Worm (Caenorhabditis elegans) whole organism, late embryonic: ENCODE results near the gene ZK836.3.
A peak's percentile ranks its signal among the peaks of the same experiment; 100 is the strongest.

ENCODE experiments used
- C08G9.2 ChIP-seq: sonication (generic microtip); optimal IDR thresholded peaks from 2 replicates; lab custom pipeline; 2016; ENCODE audit warnings: mild to moderate bottlenecking, missing genetic modification characterization, moderate library complexity, missing compliant biosample characterization
- F13H6.1 ChIP-seq: sonication (generic microtip); optimal IDR thresholded peaks from 2 replicates; lab custom pipeline; 2016; ENCODE audit warnings: missing genetic modification characterization, missing compliant biosample characterization
- K09A11.1 ChIP-seq: sonication (generic microtip); optimal IDR thresholded peaks from 2 replicates; lab custom pipeline; 2017; ENCODE audit warnings: antibody characterized with exemption, mild to moderate bottlenecking, missing genetic modification characterization, missing compliant biosample characterization; ENCODE audit not compliant: insufficient read depth
- T23F11.4 ChIP-seq: fragments of 200-800 bp; sonication (Bioruptor generic); optimal IDR thresholded peaks from 2 replicates; lab custom pipeline; 2018; ENCODE audit warnings: mild to moderate bottlenecking, missing genetic modification characterization, missing compliant biosample characterization
- Y22D7AL.16 ChIP-seq: sonication (generic microtip); optimal IDR thresholded peaks from 2 replicates; lab custom pipeline; 2016; ENCODE audit warnings: missing genetic modification characterization, missing compliant biosample characterization
- ceh-14 ChIP-seq: sonication (generic microtip); optimal IDR thresholded peaks from 2 replicates; lab custom pipeline; 2016; ENCODE audit warnings: missing genotype, missing genetic modification characterization, missing compliant biosample characterization
- ceh-18 ChIP-seq: sonication (generic microtip); optimal IDR thresholded peaks from 2 replicates; lab custom pipeline; 2016; ENCODE audit warnings: missing genetic modification characterization, missing compliant biosample characterization
- ceh-19 ChIP-seq: fragments of 200-800 bp; sonication (Bioruptor generic); optimal IDR thresholded peaks from 2 replicates; lab custom pipeline; 2018; ENCODE audit warnings: mild to moderate bottlenecking, missing genetic modification characterization, missing compliant biosample characterization
- ceh-2 ChIP-seq: sonication (generic microtip); optimal IDR thresholded peaks from 2 replicates; lab custom pipeline; 2016; ENCODE audit warnings: missing genotype, missing genetic modification characterization, missing compliant biosample characterization
- ceh-30 ChIP-seq: fragments of 150-350 bp; optimal IDR thresholded peaks from 2 replicates; lab custom pipeline; 2014; ENCODE audit warnings: missing biosample characterization, missing genetic modification characterization
- ceh-31 ChIP-seq: sonication (generic microtip); optimal IDR thresholded peaks from 2 replicates; lab custom pipeline; 2016; ENCODE audit warnings: missing genetic modification characterization, missing compliant biosample characterization
- ceh-34 ChIP-seq: sonication (generic microtip); optimal IDR thresholded peaks from 2 replicates; lab custom pipeline; 2016; ENCODE audit warnings: mild to moderate bottlenecking, missing genetic modification characterization, missing compliant biosample characterization
- ceh-48 ChIP-seq: sonication (generic microtip); optimal IDR thresholded peaks from 2 replicates; lab custom pipeline; 2016; ENCODE audit warnings: missing genetic modification characterization, inconsistent platforms, missing compliant biosample characterization
- che-1 ChIP-seq: sonication (generic microtip); optimal IDR thresholded peaks from 2 replicates; lab custom pipeline; 2016; ENCODE audit warnings: mild to moderate bottlenecking, missing genetic modification characterization, missing compliant biosample characterization
- dmd-4 ChIP-seq: sonication (generic microtip); optimal IDR thresholded peaks from 2 replicates; lab custom pipeline; 2016; ENCODE audit warnings: borderline replicate concordance, missing genetic modification characterization, missing compliant biosample characterization
- dve-1 ChIP-seq: sonication (generic microtip); optimal IDR thresholded peaks from 2 replicates; lab custom pipeline; 2017; ENCODE audit warnings: antibody characterized with exemption, mild to moderate bottlenecking, missing genetic modification characterization, missing compliant biosample characterization
- elt-2 ChIP-seq: sonication (generic microtip); optimal IDR thresholded peaks from 2 replicates; lab custom pipeline; 2016; ENCODE audit warnings: missing genetic modification reagents, missing genetic modification characterization, missing compliant biosample characterization
- eyg-1 ChIP-seq: sonication (generic microtip); optimal IDR thresholded peaks from 2 replicates; lab custom pipeline; 2016; ENCODE audit warnings: missing genotype, missing genetic modification characterization, missing compliant biosample characterization
- fkh-6 ChIP-seq: sonication (generic microtip); optimal IDR thresholded peaks from 2 replicates; lab custom pipeline; 2016; ENCODE audit warnings: missing genetic modification characterization, missing compliant biosample characterization
- hlh-30 ChIP-seq: sonication (generic microtip); optimal IDR thresholded peaks from 2 replicates; lab custom pipeline; 2017; ENCODE audit warnings: antibody characterized with exemption, missing genetic modification characterization, missing compliant biosample characterization; ENCODE audit not compliant: insufficient read depth
- lim-6 ChIP-seq: sonication (generic microtip); optimal IDR thresholded peaks from 2 replicates; lab custom pipeline; 2016; ENCODE audit warnings: missing genetic modification characterization, missing compliant biosample characterization
- lin-11 ChIP-seq: fragments of 200-800 bp; sonication (Bioruptor generic); optimal IDR thresholded peaks from 2 replicates; lab custom pipeline; 2018; ENCODE audit warnings: mild to moderate bottlenecking, missing genetic modification characterization, missing compliant biosample characterization
- madf-2 ChIP-seq: sonication (generic microtip); optimal IDR thresholded peaks from 2 replicates; lab custom pipeline; 2017; ENCODE audit warnings: missing genetic modification characterization, missing compliant biosample characterization
- nfya-1 ChIP-seq: sonication (generic microtip); optimal IDR thresholded peaks from 2 replicates; lab custom pipeline; 2017; ENCODE audit warnings: missing genetic modification characterization, mild to moderate bottlenecking, missing compliant biosample characterization, antibody characterized with exemption, moderate library complexity
- nhr-232 ChIP-seq: sonication (generic microtip); optimal IDR thresholded peaks from 2 replicates; lab custom pipeline; 2016; ENCODE audit warnings: missing genetic modification characterization, missing compliant biosample characterization
- odd-2 ChIP-seq: sonication (generic microtip); optimal IDR thresholded peaks from 2 replicates; lab custom pipeline; 2017; ENCODE audit warnings: antibody characterized with exemption, mild to moderate bottlenecking, missing genetic modification characterization, missing compliant biosample characterization
- pat-9 ChIP-seq: fragments of 200-800 bp; sonication (Bioruptor generic); optimal IDR thresholded peaks from 2 replicates; lab custom pipeline; 2018; ENCODE audit warnings: mild to moderate bottlenecking, missing genetic modification characterization, moderate library complexity, missing compliant biosample characterization
- pax-1 ChIP-seq: fragments of 150-350 bp; optimal IDR thresholded peaks from 2 replicates; lab custom pipeline; 2014; ENCODE audit warnings: missing biosample characterization, missing genetic modification characterization
- pha-2 ChIP-seq: sonication (generic microtip); optimal IDR thresholded peaks from 2 replicates; lab custom pipeline; 2017; ENCODE audit warnings: mild to moderate bottlenecking, missing genetic modification characterization, missing compliant biosample characterization
- pha-4 ChIP-seq: fragments of 150-350 bp; optimal IDR thresholded peaks from 2 replicates; lab custom pipeline; 2018; ENCODE audit warnings: missing biosample characterization, missing genetic modification reagents, missing genetic modification characterization
- ref-2 ChIP-seq: sonication (generic microtip); optimal IDR thresholded peaks from 2 replicates; lab custom pipeline; 2016; ENCODE audit warnings: missing genetic modification characterization, missing compliant biosample characterization
- rnt-1 ChIP-seq: sonication (generic microtip); optimal IDR thresholded peaks from 2 replicates; lab custom pipeline; 2016; ENCODE audit warnings: missing genetic modification characterization, missing compliant biosample characterization
- sox-2 ChIP-seq: fragments of 200-800 bp; sonication (Bioruptor generic); IDR thresholded peaks from 2 replicates; pipeline ENCODE4 v1.3.6; 2022; ENCODE audit warnings: missing genetic modification reagents, missing genetic modification characterization, missing compliant biosample characterization
- tbx-2 ChIP-seq: sonication (generic microtip); optimal IDR thresholded peaks from 2 replicates; lab custom pipeline; 2016; ENCODE audit warnings: missing genetic modification characterization, missing compliant biosample characterization
- unc-42 ChIP-seq: sonication (generic microtip); optimal IDR thresholded peaks from 2 replicates; lab custom pipeline; 2016; ENCODE audit warnings: missing genotype, missing genetic modification characterization, missing compliant biosample characterization
- unc-55 ChIP-seq: sonication (generic microtip); optimal IDR thresholded peaks from 2 replicates; lab custom pipeline; 2017; ENCODE audit warnings: missing biosample characterization, missing genetic modification reagents, missing genetic modification characterization

Gene ZK836.3

ce11 chrV:12233425-12233824 is 37.7 kb upstream of the ZK836.3 start:
- no peak for TF ChIP-seq Y22D7AL.16 (tag; lab: Kevin White, UChicago)
- peak; percentile 55 for TF ChIP-seq nfya-1
- TF ChIP-seq pha-4 (tag; lab: Kevin White, UChicago): no peak
- peak; percentile 7 for TF ChIP-seq pat-9 (tag; lab: Kevin White, UChicago)
- TF ChIP-seq rnt-1 (tag; lab: Kevin White, UChicago): peak; percentile 61
- peak; percentile 31 for TF ChIP-seq ceh-18 (tag; lab: Kevin White, UChicago)
- peak; percentile 6 for TF ChIP-seq ceh-34
- TF ChIP-seq unc-55: peak; percentile 64

ce11 chrV:12213027-12213426 is 17.3 kb upstream of the ZK836.3 start, which contains the start of gene vab-8:
Gene vab-8, plus strand, starts transcription at chrV:12213327.
- TF ChIP-seq ceh-30 (no peak), elt-2 (peak; percentile 26)
- TF ChIP-seq, all 69 proteins: peak for 1

ce11 chrV:12211090-12211489 is 15.3 kb upstream of the ZK836.3 start:
- no peak for TF ChIP-seq nfya-1
- no peak for TF ChIP-seq odd-2 (tag; lab: Kevin White, UChicago)
- no peak for TF ChIP-seq pax-1 (tag; lab: Kevin White, UChicago)
- no peak for TF ChIP-seq madf-2 (tag; lab: Kevin White, UChicago)
- TF ChIP-seq hlh-30 (tag; lab: Kevin White, UChicago): no peak
- TF ChIP-seq ceh-14 (tag; lab: Kevin White, UChicago): no peak
- TF ChIP-seq unc-42: peak; percentile 95
- no peak for TF ChIP-seq eyg-1 (tag; lab: Kevin White, UChicago)
- peak; percentile 65 for TF ChIP-seq ceh-31 (tag; lab: Kevin White, UChicago)
- TF ChIP-seq nhr-232 (tag; lab: Kevin White, UChicago): no peak
- no peak for TF ChIP-seq dmd-4 (tag; lab: Kevin White, UChicago)
- TF ChIP-seq ceh-48 (tag; lab: Kevin White, UChicago): no peak
- no peak for TF ChIP-seq dve-1
- TF ChIP-seq F13H6.1 (tag; lab: Kevin White, UChicago): no peak
- TF ChIP-seq K09A11.1 (tag; lab: Kevin White, UChicago): no peak
- TF ChIP-seq sox-2 (GFP tag; lab: Robert Waterston, UW): no peak
- no peak for TF ChIP-seq elt-2

ce11 chrV:12209951-12210350 is 14.2 kb upstream of the ZK836.3 start:
- peak; percentile 87 for TF ChIP-seq unc-42
- no peak for TF ChIP-seq lim-6 (tag; lab: Kevin White, UChicago)

ce11 chrV:12208678-12209077 is 12.9 kb upstream of the ZK836.3 start:
- no peak for TF ChIP-seq C08G9.2
- TF ChIP-seq hlh-30 (tag; lab: Kevin White, UChicago): no peak
- TF ChIP-seq elt-2: peak; percentile 13
- peak; percentile 19 for TF ChIP-seq ceh-18 (tag; lab: Kevin White, UChicago)
- TF ChIP-seq ceh-19 (GFP tag; lab: Kevin White, UChicago): no peak
- no peak for TF ChIP-seq lim-6 (tag; lab: Kevin White, UChicago)
- TF ChIP-seq che-1: no peak
- TF ChIP-seq dve-1: no peak

ce11 chrV:12199474-12199873 is 3.7 kb upstream of the ZK836.3 start:
- TF ChIP-seq pha-2: no peak
- no peak for TF ChIP-seq tbx-2
- TF ChIP-seq che-1: no peak
- TF ChIP-seq ceh-2: no peak
- TF ChIP-seq lin-11 (tag; lab: Kevin White, UChicago): no peak
- TF ChIP-seq ref-2 (tag; lab: Kevin White, UChicago): no peak
- no peak for TF ChIP-seq ceh-48 (tag; lab: Kevin White, UChicago)
- TF ChIP-seq Y22D7AL.16 (tag; lab: Kevin White, UChicago): no peak
- no peak for TF ChIP-seq T23F11.4 (GFP tag; lab: Kevin White, UChicago)
- TF ChIP-seq ceh-34: no peak
- TF ChIP-seq unc-42: no peak
- no peak for TF ChIP-seq fkh-6 (tag; lab: Kevin White, UChicago)
